Worm (Caenorhabditis elegans) whole organism, L4/young adult: ENCODE data around the gene srx-120.

ENCODE experiments used
- W03F9.2 ChIP-seq: fragments of 150-350 bp; optimal IDR thresholded peaks from 2 replicates; lab custom pipeline; 2014; ENCODE audit warnings: missing biosample characterization, missing genetic modification characterization
- him-1 ChIP-seq: sonication (generic microtip); optimal IDR thresholded peaks from 2 replicates; lab custom pipeline; 2016; ENCODE audit warnings: missing genotype, missing genetic modification reagents, missing genetic modification characterization, missing compliant biosample characterization

DNA sequence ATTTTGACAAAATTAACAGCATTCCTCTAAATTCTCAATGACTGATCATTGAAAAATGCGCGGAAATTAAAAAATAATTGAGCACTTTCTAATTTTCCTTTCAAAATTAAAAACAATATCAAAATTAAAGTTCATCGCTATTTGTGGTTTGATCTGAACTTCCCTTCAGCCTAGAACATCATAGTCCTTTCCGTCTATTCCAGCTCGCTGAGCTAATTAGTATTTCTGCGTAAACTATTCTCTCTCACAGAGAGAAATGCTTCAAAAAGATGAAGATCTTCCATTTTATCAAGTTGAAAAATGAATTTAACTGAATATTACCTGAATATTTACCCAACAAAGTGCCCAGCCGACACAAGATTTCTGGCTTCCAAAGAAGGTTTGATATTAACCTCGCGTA lies 24.0 kb upstream of the srx-120 start, which contains the start of gene srh-68:
- no peak for TF ChIP-seq him-1
- TF ChIP-seq W03F9.2 (tag; lab: Kevin White, UChicago), result no peak
